Fruit fly (Drosophila melanogaster): ENCODE measurements around the gene CG9806.
A peak's percentile ranks its signal among the peaks of the same experiment; 100 is the strongest.

Gene CG9806

dm6 chrX:10620144-10621005, 6.5 kb downstream of the CG9806 start, which contains the start of gene CG43347 (continued):
- TF ChIP-seq Blimp-1 (GFP tag; optimal IDR thresholded peaks at IDR 0.05), result peak; percentile 60
- peak; percentile 45 for TF ChIP-seq CG10366 (GFP tag; IDR thresholded peaks at IDR 0.05)
- peak; percentile 49; the same call in 2 of the 3 replicates for TF ChIP-seq tgo (GFP tag; IDR thresholded peaks at IDR 0.05)
- no peak for TF ChIP-seq dimm (GFP tag; IDR thresholded peaks at IDR 0.05)
- no peak for TF ChIP-seq CG9609 (GFP tag; optimal IDR thresholded peaks at IDR 0.05)
- TF ChIP-seq GATAe (GFP tag; conservative IDR thresholded peaks at IDR 0.05), result no peak
- TF ChIP-seq Abd-B (GFP tag; optimal IDR thresholded peaks at IDR 0.05), result peak; percentile 58
- TF ChIP-seq CG15696 (tag; optimal IDR thresholded peaks at IDR 0.05), result peak; percentile 11
- TF ChIP-seq gcm2 (GFP tag; optimal IDR thresholded peaks at IDR 0.05), result no peak
- TF ChIP-seq E2f2 (GFP tag; IDR thresholded peaks at IDR 0.05), result no peak
- TF ChIP-seq unpg (GFP tag; optimal IDR thresholded peaks at IDR 0.05), result peak; percentile 69
- TF ChIP-seq Dad (GFP tag; optimal IDR thresholded peaks at IDR 0.05), result no peak
- TF ChIP-seq CG13775 (GFP tag; optimal IDR thresholded peaks at IDR 0.05), result peak; percentile 59
- TF ChIP-seq CG7839 (tag; optimal IDR thresholded peaks at IDR 0.05), result peak; percentile 81
- TF ChIP-seq CG2889 (GFP tag; IDR thresholded peaks at IDR 0.05), result no peak
- TF ChIP-seq bab2 (GFP tag; optimal IDR thresholded peaks at IDR 0.05), result peak; percentile 25
- TF ChIP-seq pfk (GFP tag; optimal IDR thresholded peaks at IDR 0.05), result no peak
- TF ChIP-seq Rfx (GFP tag; IDR thresholded peaks at IDR 0.05), result peak; percentile 57
- no peak for TF ChIP-seq chm (GFP tag; IDR thresholded peaks at IDR 0.05)
- no peak for TF ChIP-seq shn (GFP tag; optimal IDR thresholded peaks at IDR 0.05)
- TF ChIP-seq mld (GFP tag; IDR thresholded peaks at IDR 0.05; ENCODE audit: partially characterized antibody), result no peak
- TF ChIP-seq Fer1 (GFP tag; optimal IDR thresholded peaks at IDR 0.05), result peak; percentile 83
- TF ChIP-seq CG10147 (GFP tag; optimal IDR thresholded peaks at IDR 0.05), result peak; percentile 77
- TF ChIP-seq CG15269 (tag; optimal IDR thresholded peaks at IDR 0.05), result peak; percentile 80
- TF ChIP-seq CG11504 (tag; optimal IDR thresholded peaks at IDR 0.05), result peak; percentile 85
- no peak for TF ChIP-seq slp2 (GFP tag; optimal IDR thresholded peaks at IDR 0.05)
- TF ChIP-seq seq (GFP tag; IDR thresholded peaks at IDR 0.05), result peak; percentile 64
- peak; percentile 77 for TF ChIP-seq NfI (GFP tag; optimal IDR thresholded peaks at IDR 0.05)
- peak; percentile 42 for TF ChIP-seq Hsf (GFP tag; optimal IDR thresholded peaks at IDR 0.05)
- no peak for TF ChIP-seq bowl (GFP tag; IDR thresholded peaks at IDR 0.05)
- TF ChIP-seq CG10431 (GFP tag; optimal IDR thresholded peaks at IDR 0.05), result peak; percentile 5
- TF ChIP-seq BEAF-32 (GFP tag; optimal IDR thresholded peaks at IDR 0.05), result no peak
- no peak for TF ChIP-seq ssp (GFP tag; IDR thresholded peaks at IDR 0.05)
- peak; percentile 56 for TF ChIP-seq nerfin-1 (tag; optimal IDR thresholded peaks at IDR 0.05)
- TF ChIP-seq cato (GFP tag; optimal IDR thresholded peaks at IDR 0.05; ENCODE audit: borderline replicate concordance), result no peak
- TF ChIP-seq CG11456 (GFP tag; IDR thresholded peaks at IDR 0.05), result 0 out of 3 replicates have a peak, but pooled peaks have one; percentile 37
- no peak for TF ChIP-seq CG31224 (GFP tag; IDR thresholded peaks at IDR 0.05)
- TF ChIP-seq Ada2b (GFP tag; IDR thresholded peaks at IDR 0.05), result peak; percentile 43; the same call in 1 of the 2 replicates
- peak; percentile 75 for TF ChIP-seq Oli (tag; optimal IDR thresholded peaks at IDR 0.05)
- TF ChIP-seq cwo (GFP tag; optimal IDR thresholded peaks at IDR 0.05), result peak; percentile 78
- no peak for TF ChIP-seq gro (GFP tag; optimal IDR thresholded peaks at IDR 0.05)
- peak; percentile 55 for TF ChIP-seq CG9817 (tag; optimal IDR thresholded peaks at IDR 0.05)
- no peak for TF ChIP-seq Doc2 (GFP tag; IDR thresholded peaks at IDR 0.05)
- TF ChIP-seq CG3726 (GFP tag; IDR thresholded peaks at IDR 0.05), result no peak
- TF ChIP-seq Lim3 (GFP tag; IDR thresholded peaks at IDR 0.05), result no peak
- TF ChIP-seq vvl (GFP tag; IDR thresholded peaks at IDR 0.05), result peak; percentile 55
- TF ChIP-seq peb (GFP tag; IDR thresholded peaks at IDR 0.05), result no peak
- no peak for TF ChIP-seq fd102C (GFP tag; optimal IDR thresholded peaks at IDR 0.05)
- peak; percentile 27 for TF ChIP-seq run (tag; optimal IDR thresholded peaks at IDR 0.05)
